Fruit fly (Drosophila melanogaster) whole organism, prepupa: ENCODE results near the gene CG7320.

Experiments used
- Blimp-1 ChIP-seq: fragments of 200-800 bp; sonication (Bioruptor generic); optimal IDR thresholded peaks from 3 replicates; lab custom pipeline; 2017; ENCODE audit warnings: missing biosample characterization, missing genetic modification characterization, mild to moderate bottlenecking, moderate library complexity, missing genetic modification reagents
- CG10631 ChIP-seq: fragments of 200-800 bp; sonication (Bioruptor generic); optimal IDR thresholded peaks from 2 replicates; lab custom pipeline; 2016; ENCODE audit warnings: missing biosample characterization, missing genetic modification characterization
- CG10669 ChIP-seq: fragments of 200-800 bp; sonication (Bioruptor generic); optimal IDR thresholded peaks from 3 replicates; lab custom pipeline; 2018; ENCODE audit warnings: missing biosample characterization, mild to moderate bottlenecking, missing genetic modification characterization, moderate library complexity
- CG11294 ChIP-seq: fragments of 200-800 bp; sonication (Bioruptor generic); IDR thresholded peaks from 2 replicates; pipeline ENCODE4 v1.3.6; 2022; ENCODE audit warnings: missing biosample characterization, missing genetic modification characterization
- CG11762 ChIP-seq: fragments of 200-800 bp; sonication (Bioruptor generic); optimal IDR thresholded peaks from 3 replicates; lab custom pipeline; 2016; ENCODE audit warnings: missing biosample characterization, missing genetic modification characterization; ENCODE audit not compliant: insufficient read depth
- CG11902 ChIP-seq: fragments of 200-800 bp; sonication (Bioruptor generic); optimal IDR thresholded peaks from 3 replicates; lab custom pipeline; 2016; ENCODE audit warnings: missing biosample characterization, missing genetic modification characterization
- CG15336 ChIP-seq: fragments of 200-800 bp; sonication (Bioruptor generic); IDR thresholded peaks from 2 replicates; pipeline ENCODE4 v1.3.6; 2022; ENCODE audit warnings: missing biosample characterization, missing genetic modification characterization
- CG3032 ChIP-seq: fragments of 200-800 bp; optimal IDR thresholded peaks from 2 replicates; lab custom pipeline; 2019; ENCODE audit warnings: missing biosample characterization, mild to moderate bottlenecking, missing genetic modification characterization, moderate library complexity
- CG31627 ChIP-seq: fragments of 200-800 bp; sonication (Bioruptor generic); optimal IDR thresholded peaks from 3 replicates; lab custom pipeline; 2016; ENCODE audit warnings: missing biosample characterization, missing genetic modification characterization
- CG32006 ChIP-seq: fragments of 200-800 bp; sonication (Bioruptor generic); optimal IDR thresholded peaks from 3 replicates; lab custom pipeline; 2017; ENCODE audit warnings: missing biosample characterization, mild to moderate bottlenecking, missing genetic modification characterization
- CG3919 ChIP-seq: fragments of 200-800 bp; sonication (Bioruptor generic); optimal IDR thresholded peaks from 3 replicates; lab custom pipeline; 2016; ENCODE audit warnings: missing biosample characterization, missing genetic modification characterization
- CG6163 ChIP-seq: fragments of 200-800 bp; sonication (Bioruptor generic); IDR thresholded peaks from 3 replicates; pipeline ENCODE4 v1.3.6; 2022; ENCODE audit warnings: missing biosample characterization, missing genetic modification characterization
- CG6808 ChIP-seq: fragments of 200-800 bp; sonication (Bioruptor generic); optimal IDR thresholded peaks from 3 replicates; lab custom pipeline; 2017; ENCODE audit warnings: missing biosample characterization, missing genetic modification characterization, mild to moderate bottlenecking, moderate library complexity, missing genetic modification reagents
- CG7368 ChIP-seq: fragments of 200-800 bp; sonication (Bioruptor generic); optimal IDR thresholded peaks from 3 replicates; lab custom pipeline; 2016; ENCODE audit warnings: missing biosample characterization, missing genetic modification characterization
- CG8319 ChIP-seq: fragments of 200-800 bp; sonication (Bioruptor generic); optimal IDR thresholded peaks from 3 replicates; lab custom pipeline; 2016; ENCODE audit warnings: missing biosample characterization, missing genetic modification characterization
- CG8632 ChIP-seq: fragments of 200-800 bp; sonication (Bioruptor generic); optimal IDR thresholded peaks from 3 replicates; lab custom pipeline; 2016; ENCODE audit warnings: missing biosample characterization, missing genetic modification characterization
- CG9139 ChIP-seq: fragments of 200-800 bp; sonication (Bioruptor generic); optimal IDR thresholded peaks from 3 replicates; lab custom pipeline; 2017; ENCODE audit warnings: missing biosample characterization, mild to moderate bottlenecking, missing genetic modification characterization
- Eip78C ChIP-seq: fragments of 200-800 bp; sonication (Bioruptor generic); peaks from one replicate; lab custom pipeline; 2016; ENCODE audit warnings: missing biosample characterization, missing genetic modification characterization
- Eip93F ChIP-seq: fragments of 200-800 bp; sonication (Bioruptor generic); optimal IDR thresholded peaks from 2 replicates; lab custom pipeline; 2016; ENCODE audit warnings: missing biosample characterization, mild to moderate bottlenecking, missing genetic modification characterization
- Ets21C ChIP-seq: fragments of 200-800 bp; sonication (Bioruptor generic); optimal IDR thresholded peaks from 3 replicates; lab custom pipeline; 2016; ENCODE audit warnings: missing biosample characterization, missing genetic modification characterization
- Ets96B ChIP-seq: fragments of 200-800 bp; optimal IDR thresholded peaks from 2 replicates; lab custom pipeline; 2019; ENCODE audit warnings: missing biosample characterization, mild to moderate bottlenecking, missing genetic modification characterization, moderate library complexity
- Gug ChIP-seq: fragments of 200-800 bp; sonication (Bioruptor generic); IDR thresholded peaks from 2 replicates; pipeline ENCODE4 v1.3.6; 2022; ENCODE audit warnings: missing biosample characterization, missing genetic modification characterization
- Hr39 ChIP-seq: fragments of 200-800 bp; sonication (Bioruptor generic); optimal IDR thresholded peaks from 2 replicates; lab custom pipeline; 2016; ENCODE audit warnings: missing biosample characterization, missing genetic modification characterization
- Hr4 ChIP-seq: fragments of 200-800 bp; sonication (Bioruptor generic); optimal IDR thresholded peaks from 3 replicates; lab custom pipeline; 2016; ENCODE audit warnings: missing biosample characterization, missing genetic modification characterization
- Lpt ChIP-seq: fragments of 200-800 bp; sonication (Bioruptor generic); optimal IDR thresholded peaks from 3 replicates; lab custom pipeline; 2016; ENCODE audit warnings: missing biosample characterization, missing genetic modification characterization
- Met ChIP-seq: fragments of 200-800 bp; sonication (Bioruptor generic); optimal IDR thresholded peaks from 3 replicates; lab custom pipeline; 2016; ENCODE audit warnings: missing biosample characterization, missing genetic modification characterization
- OdsH ChIP-seq: fragments of 200-800 bp; sonication (Bioruptor generic); optimal IDR thresholded peaks from 3 replicates; lab custom pipeline; 2016; ENCODE audit warnings: missing biosample characterization, missing genetic modification characterization
- Sox102F ChIP-seq: fragments of 200-800 bp; sonication (Bioruptor generic); optimal IDR thresholded peaks from 2 replicates; lab custom pipeline; 2016; ENCODE audit warnings: missing biosample characterization, mild to moderate bottlenecking, missing genetic modification characterization
- Sox14 ChIP-seq: fragments of 200-800 bp; sonication (Bioruptor generic); optimal IDR thresholded peaks from 3 replicates; lab custom pipeline; 2016; ENCODE audit warnings: missing biosample characterization, missing genetic modification characterization
- Sox15 ChIP-seq: fragments of 200-800 bp; sonication (Bioruptor generic); optimal IDR thresholded peaks from 3 replicates; lab custom pipeline; 2016; ENCODE audit warnings: missing biosample characterization, missing genetic modification characterization
- achi ChIP-seq: fragments of 200-800 bp; sonication (Bioruptor generic); optimal IDR thresholded peaks from 3 replicates; lab custom pipeline; 2016; ENCODE audit warnings: missing biosample characterization, missing genetic modification characterization
- acj6 ChIP-seq: fragments of 200-800 bp; sonication (Bioruptor generic); optimal IDR thresholded peaks from 3 replicates; lab custom pipeline; 2016; ENCODE audit warnings: missing biosample characterization, missing genetic modification characterization
- cyc ChIP-seq: fragments of 200-800 bp; sonication (Bioruptor generic); optimal IDR thresholded peaks from 3 replicates; lab custom pipeline; 2016; ENCODE audit warnings: missing biosample characterization, missing genetic modification characterization
- dac ChIP-seq: fragments of 200-800 bp; sonication (Bioruptor generic); optimal IDR thresholded peaks from 2 replicates; lab custom pipeline; 2017; ENCODE audit warnings: missing biosample characterization, mild to moderate bottlenecking, missing genetic modification characterization
- dsx ChIP-seq: fragments of 200-800 bp; optimal IDR thresholded peaks from 3 replicates; lab custom pipeline; 2019; ENCODE audit warnings: missing biosample characterization, mild to moderate bottlenecking, missing genetic modification characterization, moderate library complexity; ENCODE audit not compliant: poor library complexity, severe bottlenecking
- eg ChIP-seq: fragments of 200-800 bp; sonication (Bioruptor generic); IDR thresholded peaks from 3 replicates; pipeline ENCODE4 v1.3.6; 2022; ENCODE audit warnings: missing biosample characterization, missing genetic modification characterization
- esn ChIP-seq: fragments of 200-800 bp; sonication (Bioruptor generic); optimal IDR thresholded peaks from 2 replicates; lab custom pipeline; 2016; ENCODE audit warnings: missing biosample characterization, mild to moderate bottlenecking, missing genetic modification characterization, moderate library complexity
- fd85E ChIP-seq: fragments of 200-800 bp; sonication (Bioruptor generic); optimal IDR thresholded peaks from 3 replicates; lab custom pipeline; 2016; ENCODE audit warnings: missing biosample characterization, missing genetic modification characterization
- fkh ChIP-seq: fragments of 200-800 bp; sonication (Bioruptor generic); optimal IDR thresholded peaks from 3 replicates; lab custom pipeline; 2017; ENCODE audit warnings: missing biosample characterization, mild to moderate bottlenecking, missing genetic modification characterization, moderate library complexity
- lz ChIP-seq: fragments of 200-800 bp; sonication (Bioruptor generic); optimal IDR thresholded peaks from 3 replicates; lab custom pipeline; 2016; ENCODE audit warnings: missing biosample characterization, missing genetic modification characterization
- pdm3 ChIP-seq: fragments of 200-800 bp; sonication (Bioruptor generic); optimal IDR thresholded peaks from 3 replicates; lab custom pipeline; 2016; ENCODE audit warnings: missing biosample characterization, missing genetic modification characterization
- salr ChIP-seq, 2 experiments: fragments of 200-800 bp; sonication (Bioruptor generic); optimal IDR thresholded peaks; 3 replicates each; lab custom pipeline; 2016 to 2018; ENCODE audit warnings: missing biosample characterization in 2 of 2, missing genetic modification characterization in 2 of 2, mild to moderate bottlenecking in 1 of 2
- spab ChIP-seq: fragments of 200-800 bp; sonication (Bioruptor generic); optimal IDR thresholded peaks from 2 replicates; lab custom pipeline; 2017; ENCODE audit warnings: missing biosample characterization, mild to moderate bottlenecking, missing genetic modification characterization, missing genetic modification reagents
- ss ChIP-seq, 2 experiments: fragments of 200-800 bp; sonication (Bioruptor generic); optimal IDR thresholded peaks; 2 replicates in 1 of 2; 3 replicates in 1 of 2; lab custom pipeline; 2017 to 2018; ENCODE audit warnings: mild to moderate bottlenecking in 2 of 2, missing biosample characterization in 2 of 2, missing genetic modification characterization in 2 of 2, moderate library complexity in 1 of 2
- svp ChIP-seq: fragments of 200-800 bp; sonication (Bioruptor generic); peaks from one replicate; lab custom pipeline; 2016; ENCODE audit warnings: missing biosample characterization, missing genetic modification characterization
- vri ChIP-seq: fragments of 200-800 bp; sonication (Bioruptor generic); optimal IDR thresholded peaks from 3 replicates; lab custom pipeline; 2016; ENCODE audit warnings: missing biosample characterization, mild to moderate bottlenecking, missing genetic modification characterization

Gene CG7320

DNA sequence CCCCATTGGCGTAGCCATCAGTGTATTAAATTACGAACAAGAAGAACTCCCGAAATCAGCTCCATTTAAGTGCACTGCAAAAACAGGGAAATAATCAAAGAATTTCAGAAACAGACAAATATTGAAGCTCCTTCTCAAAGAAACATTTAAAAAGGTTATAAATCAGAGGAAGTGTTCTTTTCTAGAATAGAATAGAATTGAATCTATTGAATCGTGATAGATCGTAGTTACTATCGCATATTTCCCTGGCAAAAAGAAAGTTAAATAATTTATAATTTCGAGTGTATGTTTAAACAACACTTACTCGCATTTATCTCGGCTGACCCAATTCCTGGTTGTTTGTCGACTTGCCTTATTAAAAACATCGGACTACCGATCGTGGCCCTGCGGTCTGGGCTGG, 2.5 kb upstream of the CG7320 start (continued):
- TF ChIP-seq dac (GFP tag; lab: Kevin White, UChicago) = no peak
- TF ChIP-seq CG9139 = no peak
- TF ChIP-seq spab (GFP tag; lab: Kevin White, UChicago) = no peak
- no peak for TF ChIP-seq fd85E (GFP tag; lab: Kevin White, UChicago)
- no peak for TF ChIP-seq CG10669
- peak; percentile 32 for TF ChIP-seq CG11762
- no peak for TF ChIP-seq Hr4 (GFP tag; lab: Kevin White, UChicago)
- TF ChIP-seq Ets21C = peak; percentile 51
- peak; percentile 49 for TF ChIP-seq achi (GFP tag; lab: Kevin White, UChicago)
- no peak for TF ChIP-seq Lpt (GFP tag; lab: Kevin White, UChicago)
- TF ChIP-seq Met (GFP tag; lab: Kevin White, UChicago) = peak; percentile 81
- peak; percentile 7 for TF ChIP-seq CG10631 (GFP tag; lab: Kevin White, UChicago)
- no peak for TF ChIP-seq CG6163 (GFP tag; lab: Robert Waterston, UW)
- no peak for TF ChIP-seq Eip93F
- peak; percentile 91 for TF ChIP-seq svp
- peak; percentile 37 for TF ChIP-seq Sox15 (GFP tag; lab: Kevin White, UChicago)
- no peak for TF ChIP-seq CG15336
- peak; percentile 61 for TF ChIP-seq CG8632 (GFP tag; lab: Kevin White, UChicago)
- TF ChIP-seq eg = no peak
- peak; percentile 65 for TF ChIP-seq acj6 (GFP tag; lab: Kevin White, UChicago)

DNA sequence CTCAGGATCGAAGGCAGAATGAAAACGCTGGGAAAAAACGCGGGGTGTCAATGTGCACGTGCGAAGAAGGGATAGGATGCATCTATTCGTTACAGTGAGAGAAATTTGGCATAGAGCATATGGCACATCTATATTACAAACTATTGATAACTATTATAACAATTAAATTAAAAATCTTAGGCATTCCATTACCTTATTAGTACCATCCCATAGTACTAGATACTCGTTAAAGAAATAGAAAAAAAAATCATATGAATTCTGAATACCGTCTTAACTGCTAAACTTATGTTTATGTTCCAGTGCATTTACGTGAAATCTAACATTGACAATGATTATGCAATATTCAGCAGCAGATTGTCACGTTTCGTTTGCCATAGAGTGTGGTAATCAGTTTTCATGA, 1.1 kb upstream of the CG7320 start:
- TF ChIP-seq Hr39 (no peak), Sox102F (no peak), svp (peak; percentile 40), ss (GFP tag; optimal IDR thresholded peaks at IDR 0.05; lab: Kevin White, UChicago) (no peak), CG6163 (GFP tag; lab: Robert Waterston, UW) (peak; percentile 22; the same call in 1 of the 3 replicates), fkh (GFP tag; lab: Kevin White, UChicago) (no peak), Ets96B (no peak), CG10631 (GFP tag; lab: Kevin White, UChicago) (peak; percentile 8)

DNA sequence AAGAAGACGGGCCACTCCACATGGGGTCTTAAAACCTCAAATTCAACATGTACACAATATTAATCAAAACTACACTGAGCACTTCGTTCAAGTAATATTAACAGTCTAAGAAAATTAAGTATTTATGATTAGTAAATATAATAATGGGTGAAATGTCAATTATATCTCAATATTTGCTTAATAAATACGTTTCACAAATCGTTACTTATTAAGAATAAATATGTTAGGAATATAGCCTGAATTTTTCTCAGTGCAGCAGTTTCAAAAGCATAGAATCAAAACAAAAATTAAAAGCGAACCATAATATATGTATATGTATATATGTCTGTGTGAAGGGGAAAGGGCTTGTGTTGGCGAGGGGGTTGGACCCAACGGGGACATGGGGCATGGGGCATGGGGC, 2.7 kb downstream of the CG7320 start:
- TF ChIP-seq Lpt (GFP tag; lab: Kevin White, UChicago) = no peak
- TF ChIP-seq CG3919 (GFP tag; lab: Kevin White, UChicago) = peak; percentile 14
- peak; percentile 13 for TF ChIP-seq spab (GFP tag; lab: Kevin White, UChicago)
- no peak for TF ChIP-seq OdsH (GFP tag; lab: Kevin White, UChicago)
- no peak for TF ChIP-seq CG8319 (GFP tag; lab: Kevin White, UChicago)
- peak; percentile 62 for TF ChIP-seq dsx (GFP tag; lab: Kevin White, UChicago)
- no peak for TF ChIP-seq CG11902 (GFP tag; lab: Kevin White, UChicago)
- TF ChIP-seq CG10631 (GFP tag; lab: Kevin White, UChicago) = peak; percentile 46
- no peak for TF ChIP-seq vri (GFP tag; lab: Kevin White, UChicago)
- TF ChIP-seq Eip78C (GFP tag; lab: Kevin White, UChicago) = peak; percentile 54
- no peak for TF ChIP-seq Sox15 (GFP tag; lab: Kevin White, UChicago)
- no peak for TF ChIP-seq pdm3 (GFP tag; lab: Kevin White, UChicago)
- TF ChIP-seq Sox14 = no peak
- 0 out of 2 replicates have a peak, but pooled peaks have one; percentile 14 for TF ChIP-seq CG15336
- no peak for TF ChIP-seq CG7368 (GFP tag; lab: Kevin White, UChicago)
- TF ChIP-seq esn = no peak
- no peak for TF ChIP-seq Gug
- TF ChIP-seq cyc (GFP tag; lab: Kevin White, UChicago) = no peak
- TF ChIP-seq CG31627 (GFP tag; lab: Kevin White, UChicago) = no peak
- peak in 1 of 2 experiments; percentile 20 for TF ChIP-seq ss (GFP tag; optimal IDR thresholded peaks at IDR 0.05; lab: Kevin White, UChicago)
- TF ChIP-seq Ets96B = peak; percentile 71
- TF ChIP-seq achi (GFP tag; lab: Kevin White, UChicago) = no peak
- TF ChIP-seq Blimp-1 = no peak
- TF ChIP-seq CG8632 (GFP tag; lab: Kevin White, UChicago) = no peak
- no peak for TF ChIP-seq CG11762
- TF ChIP-seq CG11294 (GFP tag; lab: Robert Waterston, UW) = no peak
- peak; percentile 49 for TF ChIP-seq CG3032 (tag; lab: Kevin White, UChicago)
- no peak for TF ChIP-seq dac (GFP tag; lab: Kevin White, UChicago)
- TF ChIP-seq Eip93F = no peak
- no peak for TF ChIP-seq lz (GFP tag; lab: Kevin White, UChicago)
- TF ChIP-seq CG32006 (GFP tag; lab: Kevin White, UChicago) = no peak
- peak; percentile 60 for TF ChIP-seq svp
- TF ChIP-seq CG6808 = peak; percentile 10
- peak in 1 of 2 experiments; percentile 2 for TF ChIP-seq salr (GFP tag; optimal IDR thresholded peaks at IDR 0.05; lab: Kevin White, UChicago)
